Worm (Caenorhabditis elegans): ENCODE measurements around the gene unc-22.

The unc-22 gene

DNA sequence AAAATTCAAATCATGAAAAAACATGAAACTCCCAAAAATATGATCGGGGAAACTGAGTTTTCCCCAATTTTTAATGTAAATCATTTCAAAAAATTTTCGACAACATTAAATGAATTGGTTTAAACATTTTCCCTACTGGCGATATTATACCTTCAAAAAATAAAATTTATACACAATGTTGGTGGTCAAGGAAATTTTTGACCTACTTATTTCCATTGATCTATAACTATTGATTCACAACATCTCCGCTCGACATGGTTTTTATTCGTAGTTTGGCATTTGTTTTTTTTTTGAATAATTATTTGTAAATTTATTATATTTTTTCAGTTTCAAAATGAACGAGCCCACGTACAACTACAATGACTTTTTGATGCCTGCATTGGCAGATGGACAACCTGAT is 60.5 kb downstream of the unc-22 start, which contains the start of gene tbx-36:
tbx-36 (plus strand) TSS at position 301 of the 400 bp plus-strand sequence.
- no peak for TF ChIP-seq fkh-4 (tag; optimal IDR thresholded peaks at IDR 0.05; ENCODE audit: borderline replicate concordance)
- TF ChIP-seq C34B4.2 (tag; optimal IDR thresholded peaks at IDR 0.05), result no peak
- no peak for TF ChIP-seq efl-1 (optimal IDR thresholded peaks at IDR 0.05)
- peak in 1 of 2 experiments; percentile 24 for TF ChIP-seq efl-1 (GFP tag; optimal IDR thresholded peaks at IDR 0.05 in 1 of 2)

DNA sequence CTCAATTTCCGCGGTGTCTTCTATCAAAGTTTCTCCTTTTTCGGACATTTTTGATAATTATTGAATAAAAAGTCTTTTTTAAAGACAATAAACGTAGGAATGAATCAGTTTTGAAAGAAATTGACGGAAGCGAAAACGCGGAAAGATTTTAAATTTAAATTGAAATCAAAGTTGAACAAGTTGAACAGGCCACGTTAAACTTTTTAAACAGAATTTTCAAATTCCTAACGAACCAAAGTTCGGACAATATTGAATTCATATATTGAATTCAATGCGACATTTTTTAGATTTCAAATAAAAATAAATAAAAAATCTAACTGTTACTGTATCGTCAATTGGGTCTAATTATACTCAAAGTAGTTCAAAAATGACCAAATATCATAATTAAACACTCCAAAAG is 61.1 kb downstream of the unc-22 start, which contains the start of gene hdl-1:
hdl-1 (minus strand) TSS at position 101 of the 400 bp plus-strand sequence.
- TF ChIP-seq ceh-63 (GFP tag; optimal IDR thresholded peaks at IDR 0.05), result no peak
- TF ChIP-seq ceh-8 (GFP tag; optimal IDR thresholded peaks at IDR 0.05), result no peak
- TF ChIP-seq ceh-90 (tag; optimal IDR thresholded peaks at IDR 0.05), result no peak
- TF ChIP-seq nhr-47 (tag; optimal IDR thresholded peaks at IDR 0.05), result no peak
- TF ChIP-seq unc-86 (tag; optimal IDR thresholded peaks at IDR 0.05), result no peak

DNA sequence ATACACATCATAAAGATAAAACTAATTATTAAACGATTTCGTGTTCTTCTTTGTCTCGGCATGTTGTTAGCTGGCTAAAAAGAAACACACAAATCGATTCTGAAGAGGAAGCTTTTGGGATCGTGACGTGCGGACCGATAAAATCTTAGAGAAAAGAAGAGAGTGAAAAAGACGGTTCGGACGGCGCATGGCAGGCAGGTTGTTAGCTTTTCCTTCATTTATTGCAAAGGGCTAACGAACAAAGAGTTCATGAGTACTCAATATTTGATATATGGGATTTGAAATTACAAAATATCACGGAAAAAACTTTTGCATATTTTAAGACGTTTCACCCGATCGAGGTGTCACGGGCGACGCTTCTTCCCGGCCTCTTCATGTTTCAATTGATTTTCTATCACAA is 65.2 kb downstream of the unc-22 start, which contains the start of gene ZK829.3:
ZK829.3 (minus strand) TSS at position 101 of the 400 bp plus-strand sequence.
- TF ChIP-seq lsy-2 (tag; optimal IDR thresholded peaks at IDR 0.05) (no peak), egl-27 (tag; optimal IDR thresholded peaks at IDR 0.05) (no peak), mdl-1 (tag; optimal IDR thresholded peaks at IDR 0.05) (no peak), nhr-28 (tag; optimal IDR thresholded peaks at IDR 0.05) (no peak), irx-1 (tag; optimal IDR thresholded peaks at IDR 0.05) (no peak), snpc-4 (tag; optimal IDR thresholded peaks at IDR 0.05) (no peak), fos-1 (tag; optimal IDR thresholded peaks at IDR 0.05) (no peak), zag-1 (tag; optimal IDR thresholded peaks at IDR 0.05) (no peak), sox-4 (tag; optimal IDR thresholded peaks at IDR 0.05) (no peak), lir-3 (tag; optimal IDR thresholded peaks at IDR 0.05; ENCODE audit: poor library complexity) (no peak), elt-2 (tag; optimal IDR thresholded peaks at IDR 0.05) (no peak), ztf-11 (tag; optimal IDR thresholded peaks at IDR 0.05) (no peak)

DNA sequence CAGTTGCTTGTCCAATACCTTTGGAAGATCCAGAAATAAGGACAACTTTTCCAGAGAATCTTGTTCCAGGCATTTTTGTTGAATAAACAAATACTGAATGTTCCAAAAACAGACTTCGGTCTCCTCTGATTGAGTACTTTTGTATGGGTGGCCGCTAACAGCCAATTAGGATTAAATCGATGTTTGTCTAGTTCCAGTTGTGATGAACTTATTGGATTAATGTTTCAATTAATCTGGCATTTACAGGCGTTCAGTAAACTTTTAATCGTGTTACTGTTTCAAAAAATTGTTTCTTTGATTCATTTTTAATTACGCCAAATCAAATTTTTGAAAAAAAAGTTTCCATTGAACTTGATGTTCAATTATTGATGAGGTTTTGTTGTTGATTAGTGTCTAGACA is 68.5 kb downstream of the unc-22 start, which contains the start of gene ZK829.1:
ZK829.1 (minus strand) TSS at position 101 of the 400 bp plus-strand sequence.
- TF ChIP-seq skn-1 (tag; optimal IDR thresholded peaks at IDR 0.05) (no peak), zag-1 (tag; optimal IDR thresholded peaks at IDR 0.05) (no peak), nhr-237 (tag; optimal IDR thresholded peaks at IDR 0.05) (no peak)

DNA sequence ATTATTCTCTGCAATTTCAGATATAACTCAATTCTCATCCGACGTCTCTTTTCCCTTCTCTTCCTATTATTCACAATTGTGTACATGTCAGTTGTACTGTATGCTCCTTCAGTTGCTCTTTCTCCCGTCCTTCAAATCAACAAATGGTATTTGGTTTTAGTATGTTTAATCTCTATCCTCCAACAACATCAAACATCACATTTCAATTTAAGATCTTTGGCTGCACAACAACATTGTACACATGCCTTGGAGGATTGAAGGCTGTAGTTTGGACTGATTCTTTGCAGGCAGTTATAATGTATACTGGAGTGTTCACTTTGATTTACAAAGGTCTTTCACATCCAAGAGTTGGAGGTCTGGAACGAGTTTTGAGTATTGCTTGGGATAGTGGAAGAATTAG is 72.3 kb downstream of the unc-22 start:
- no peak for TF ChIP-seq nhr-11 (tag; optimal IDR thresholded peaks at IDR 0.05)
- TF ChIP-seq C04F5.9 (tag; optimal IDR thresholded peaks at IDR 0.05), result no peak
- peak; percentile 26 for TF ChIP-seq nhr-85 (tag)
- no peak for TF ChIP-seq skn-1 (tag; optimal IDR thresholded peaks at IDR 0.05)
- TF ChIP-seq ceh-82 (tag; optimal IDR thresholded peaks at IDR 0.05), result no peak
- peak; percentile 62 for TF ChIP-seq nhr-20 (tag; optimal IDR thresholded peaks at IDR 0.05)
- no peak for TF ChIP-seq unc-98 (GFP tag; IDR thresholded peaks at IDR 0.05)
- TF ChIP-seq dsc-1 (tag; optimal IDR thresholded peaks at IDR 0.05), result no peak
- TF ChIP-seq fkh-8 (tag; optimal IDR thresholded peaks at IDR 0.05), result no peak
- no peak for TF ChIP-seq elt-3 (tag; optimal IDR thresholded peaks at IDR 0.05)
- no peak for TF ChIP-seq nhr-12 (tag; optimal IDR thresholded peaks at IDR 0.05)
- no peak for TF ChIP-seq fkh-4 (tag; optimal IDR thresholded peaks at IDR 0.05; ENCODE audit: borderline replicate concordance)
- no peak for TF ChIP-seq lir-3 (tag; optimal IDR thresholded peaks at IDR 0.05; ENCODE audit: poor library complexity)
- no peak for TF ChIP-seq unc-62 (GFP tag; optimal IDR thresholded peaks at IDR 0.05)
- TF ChIP-seq egl-13 (tag; optimal IDR thresholded peaks at IDR 0.05), result no peak
- no peak for TF ChIP-seq tbx-2 (tag; optimal IDR thresholded peaks at IDR 0.05)
- no peak for TF ChIP-seq fkh-10 (GFP tag; optimal IDR thresholded peaks at IDR 0.05)
- TF ChIP-seq snu-23 (GFP tag; optimal IDR thresholded peaks at IDR 0.05), result peak; percentile 47
- TF ChIP-seq lsy-2 (tag; optimal IDR thresholded peaks at IDR 0.05), result no peak
- TF ChIP-seq hlh-17 (GFP tag; optimal IDR thresholded peaks at IDR 0.05; ENCODE audit: borderline replicate concordance), result no peak
- no peak for TF ChIP-seq ztf-4 (tag; optimal IDR thresholded peaks at IDR 0.05)
- TF ChIP-seq unc-30 (tag; optimal IDR thresholded peaks at IDR 0.05), result no peak
- TF ChIP-seq ces-1 (GFP tag; optimal IDR thresholded peaks at IDR 0.05), result no peak
- TF ChIP-seq nhr-76 (tag; optimal IDR thresholded peaks at IDR 0.05), result no peak
- TF ChIP-seq ets-5 (GFP tag; IDR thresholded peaks at IDR 0.05), result no peak
- TF ChIP-seq nhr-19 (GFP tag; conservative IDR thresholded peaks at IDR 0.05), result no peak
- no peak for TF ChIP-seq ceh-63 (GFP tag; optimal IDR thresholded peaks at IDR 0.05)
- peak; percentile 82 for TF ChIP-seq nhr-71 (tag; optimal IDR thresholded peaks at IDR 0.05)
